5 fruit fly cellular contexts compared by ENCODE assay signal in the genomic region with DNA sequence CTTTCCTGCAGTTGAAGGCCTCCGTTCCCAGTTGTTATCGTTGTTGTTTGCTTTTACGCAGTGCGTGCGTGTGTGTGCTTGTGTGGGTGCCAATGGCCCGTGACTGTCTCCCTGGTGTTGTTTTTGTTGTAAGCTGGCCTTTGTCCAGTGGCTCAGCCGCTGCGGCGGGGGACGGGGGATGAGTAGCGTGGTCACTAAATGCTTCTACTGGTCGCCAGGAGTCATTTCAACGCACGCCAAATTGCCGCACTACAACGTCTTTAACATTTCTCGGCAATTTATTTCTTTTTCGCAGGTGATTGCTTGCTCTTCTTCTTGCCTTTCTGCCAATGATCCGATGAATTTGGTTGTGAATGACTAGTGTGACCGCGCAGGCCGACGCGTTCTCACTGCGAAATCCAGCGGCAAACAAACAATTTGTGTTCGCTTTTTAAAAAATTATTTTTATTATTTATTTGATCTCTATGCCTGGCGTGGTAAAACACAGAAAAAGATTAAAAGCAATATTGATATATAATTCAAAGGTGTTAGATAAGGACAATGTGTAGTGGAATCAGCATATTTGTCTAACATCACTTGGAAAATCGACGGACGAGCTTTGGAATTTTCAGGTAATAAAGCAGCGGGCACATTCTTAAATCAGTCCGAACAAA.
TF ChIP-seq lines count a peak whose summit lies in the region.

A gene (minus strand): TSS at position 450 of the 653 bp plus-strand sequence.
A gene (plus strand): TSS at position 608 of the 653 bp plus-strand sequence.

- peak; percentile 23 for TF ChIP-seq CTCF in whole organism, embryonic (GFP tag; optimal IDR thresholded peaks at IDR 0.05; lab: Kevin White, UChicago)

TF ChIP-seq in whole organism, adult, 20 proteins besides CTCF, POLR2A, EP300 and RAD21 (continues in another document):
- TF ChIP-seq Clk (GFP tag; optimal IDR thresholded peaks at IDR 0.05; lab: Kevin White, UChicago) (peak; percentile 52), CG12768 (GFP tag; optimal IDR thresholded peaks at IDR 0.05; lab: Kevin White, UChicago) (peak; percentile 68), pad (GFP tag; optimal IDR thresholded peaks at IDR 0.05; lab: Kevin White, UChicago) (peak; percentile 55), CG1620 (GFP tag; optimal IDR thresholded peaks at IDR 0.05; lab: Kevin White, UChicago) (peak; percentile 86), Crg-1 (GFP tag; optimal IDR thresholded peaks at IDR 0.05; lab: Kevin White, UChicago) (peak; percentile 51), tj (GFP tag; optimal IDR thresholded peaks at IDR 0.05; lab: Kevin White, UChicago) (peak; percentile 47), CG14711 (tag; optimal IDR thresholded peaks at IDR 0.05; lab: Kevin White, UChicago) (peak; percentile 75), CG7045 (GFP tag; optimal IDR thresholded peaks at IDR 0.05; lab: Kevin White, UChicago) (peak; percentile 79), toe (GFP tag; optimal IDR thresholded peaks at IDR 0.05; lab: Kevin White, UChicago) (peak; percentile 91), CG7101 (tag; optimal IDR thresholded peaks at IDR 0.05; lab: Kevin White, UChicago) (peak; percentile 83), Mnt (GFP tag; optimal IDR thresholded peaks at IDR 0.05; lab: Kevin White, UChicago) (peak; percentile 61), kay (GFP tag; lab: Kevin White, UChicago; ENCODE audit: borderline replicate concordance) (no peak), CG11617 (GFP tag; optimal IDR thresholded peaks at IDR 0.05; lab: Kevin White, UChicago) (peak; percentile 71), ovo (GFP tag; optimal IDR thresholded peaks at IDR 0.05; lab: Kevin White, UChicago) (peak; percentile 72), Hr96 (GFP tag; optimal IDR thresholded peaks at IDR 0.05; lab: Kevin White, UChicago) (peak; percentile 81), bab1 (GFP tag; optimal IDR thresholded peaks at IDR 0.05; lab: Kevin White, UChicago) (peak; percentile 82)

TF ChIP-seq in whole organism, embryonic, 481 proteins besides CTCF, POLR2A, EP300 and RAD21 (continues in another document):
- TF ChIP-seq p53 (GFP tag; optimal IDR thresholded peaks at IDR 0.05; lab: Kevin White, UChicago): peak; percentile 36
- peak; percentile 93 for TF ChIP-seq CG18764 (GFP tag; optimal IDR thresholded peaks at IDR 0.05; lab: Kevin White, UChicago)
- TF ChIP-seq ems (GFP tag; optimal IDR thresholded peaks at IDR 0.05; lab: Kevin White, UChicago): peak; percentile 90
- TF ChIP-seq CG5245 (GFP tag; optimal IDR thresholded peaks at IDR 0.05; lab: Kevin White, UChicago): peak; percentile 87
- peak; percentile 26 for TF ChIP-seq eyg (GFP tag; optimal IDR thresholded peaks at IDR 0.05; lab: Kevin White, UChicago)
- TF ChIP-seq sens-2 (GFP tag; IDR thresholded peaks at IDR 0.05; lab: Robert Waterston, UW): peak; percentile 86
- no peak for TF ChIP-seq CG15479 (GFP tag; optimal IDR thresholded peaks at IDR 0.05; lab: Kevin White, UChicago)
- TF ChIP-seq corto (GFP tag; optimal IDR thresholded peaks at IDR 0.05; lab: Kevin White, UChicago): peak; percentile 65
- TF ChIP-seq odd (GFP tag; optimal IDR thresholded peaks at IDR 0.05; lab: Kevin White, UChicago): peak; percentile 1
- peak; percentile 79; the same call in 1 of the 2 replicates for TF ChIP-seq cas (GFP tag; IDR thresholded peaks at IDR 0.05; lab: Robert Waterston, UW)
- TF ChIP-seq Dad (GFP tag; optimal IDR thresholded peaks at IDR 0.05; lab: Kevin White, UChicago): peak; percentile 70
- TF ChIP-seq CG11504 (tag; optimal IDR thresholded peaks at IDR 0.05; lab: Kevin White, UChicago): peak; percentile 90
- peak; percentile 97 for TF ChIP-seq Gug (GFP tag; IDR thresholded peaks at IDR 0.05; lab: Robert Waterston, UW)
- no peak for TF ChIP-seq CG6813 (GFP tag; optimal IDR thresholded peaks at IDR 0.05; lab: Kevin White, UChicago)
- peak; percentile 7 for TF ChIP-seq pros (GFP tag; optimal IDR thresholded peaks at IDR 0.05; lab: Kevin White, UChicago)
- peak; percentile 84 for TF ChIP-seq CG10267 (tag; optimal IDR thresholded peaks at IDR 0.05; lab: Kevin White, UChicago)

TF ChIP-seq in whole organism, prepupa, 60 proteins besides CTCF, POLR2A, EP300 and RAD21 (continues in another document):
- peak; percentile 91 for TF ChIP-seq Hr39 (GFP tag; optimal IDR thresholded peaks at IDR 0.05; lab: Kevin White, UChicago)
- peak; percentile 48 for TF ChIP-seq spab (GFP tag; optimal IDR thresholded peaks at IDR 0.05; lab: Kevin White, UChicago)
- TF ChIP-seq CG6792 (GFP tag; optimal IDR thresholded peaks at IDR 0.05; lab: Kevin White, UChicago): peak; percentile 62
- TF ChIP-seq CG34406 (GFP tag; optimal IDR thresholded peaks at IDR 0.05; lab: Kevin White, UChicago): peak; percentile 70
- peak; percentile 88 for TF ChIP-seq acj6 (GFP tag; optimal IDR thresholded peaks at IDR 0.05; lab: Kevin White, UChicago)
- peak; percentile 79 for TF ChIP-seq esn (GFP tag; optimal IDR thresholded peaks at IDR 0.05; lab: Kevin White, UChicago)
- TF ChIP-seq CG15336 (GFP tag; IDR thresholded peaks at IDR 0.05; lab: Robert Waterston, UW): peak; percentile 61; the same call in 1 of the 2 replicates
- peak; percentile 95 for TF ChIP-seq eg (GFP tag; IDR thresholded peaks at IDR 0.05; lab: Robert Waterston, UW)
- peak; percentile 61 to 70 for TF ChIP-seq salr (GFP tag; optimal IDR thresholded peaks at IDR 0.05; lab: Kevin White, UChicago)
- TF ChIP-seq CG32006 (GFP tag; optimal IDR thresholded peaks at IDR 0.05; lab: Kevin White, UChicago): peak; percentile 90
- TF ChIP-seq topi (GFP tag; optimal IDR thresholded peaks at IDR 0.05; lab: Kevin White, UChicago): peak; percentile 79
- TF ChIP-seq CG11294 (GFP tag; IDR thresholded peaks at IDR 0.05; lab: Robert Waterston, UW): peak; percentile 90
- peak; percentile 87 for TF ChIP-seq CG4318 (GFP tag; optimal IDR thresholded peaks at IDR 0.05; lab: Kevin White, UChicago)
- TF ChIP-seq Eip78C (GFP tag; lab: Kevin White, UChicago): peak; percentile 93
- peak; percentile 90 for TF ChIP-seq CG3032 (tag; optimal IDR thresholded peaks at IDR 0.05; lab: Kevin White, UChicago)
- peak; percentile 49 for TF ChIP-seq CG9139 (GFP tag; optimal IDR thresholded peaks at IDR 0.05; lab: Kevin White, UChicago)
- TF ChIP-seq dac (GFP tag; optimal IDR thresholded peaks at IDR 0.05; lab: Kevin White, UChicago): peak; percentile 85

TF ChIP-seq in whole organism, pupa, 21 proteins besides CTCF, POLR2A, EP300 and RAD21 (continues in another document):
- TF ChIP-seq D1 (tag; optimal IDR thresholded peaks at IDR 0.05; lab: Kevin White, UChicago): no peak
- peak; percentile 71 for TF ChIP-seq Snoo (tag; optimal IDR thresholded peaks at IDR 0.05; lab: Kevin White, UChicago)
- peak; percentile 14 for TF ChIP-seq gl (tag; optimal IDR thresholded peaks at IDR 0.05; lab: Kevin White, UChicago)
- peak; percentile 91 for TF ChIP-seq CG4496 (GFP tag; IDR thresholded peaks at IDR 0.05; lab: Robert Waterston, UW)
- peak; percentile 89 for TF ChIP-seq rn (GFP tag; IDR thresholded peaks at IDR 0.05; lab: Robert Waterston, UW)
- TF ChIP-seq CG14655 (GFP tag; optimal IDR thresholded peaks at IDR 0.05; lab: Kevin White, UChicago): peak; percentile 84
- TF ChIP-seq CG10348 (GFP tag; IDR thresholded peaks at IDR 0.05; lab: Robert Waterston, UW): peak; percentile 96
- TF ChIP-seq fd96Ca (GFP tag; IDR thresholded peaks at IDR 0.05; lab: Robert Waterston, UW): peak; percentile 92
- peak; percentile 89 for TF ChIP-seq CG32121 (GFP tag; IDR thresholded peaks at IDR 0.05; lab: Robert Waterston, UW)
- peak; percentile 83 for TF ChIP-seq CG9948 (tag; optimal IDR thresholded peaks at IDR 0.05; lab: Kevin White, UChicago)
- no peak for TF ChIP-seq CG13204 (GFP tag; optimal IDR thresholded peaks at IDR 0.05; lab: Kevin White, UChicago)
- peak; percentile 87 for TF ChIP-seq EcR (GFP tag; optimal IDR thresholded peaks at IDR 0.05; lab: Kevin White, UChicago)
- TF ChIP-seq CG34367 (tag; optimal IDR thresholded peaks at IDR 0.05; lab: Kevin White, UChicago): peak; percentile 76
- peak; percentile 77 for TF ChIP-seq CG8301 (tag; optimal IDR thresholded peaks at IDR 0.05; lab: Kevin White, UChicago)
- TF ChIP-seq Pif1A (GFP tag; optimal IDR thresholded peaks at IDR 0.05; lab: Kevin White, UChicago): peak; percentile 83
- peak; percentile 83 for TF ChIP-seq CG15710 (tag; optimal IDR thresholded peaks at IDR 0.05; lab: Kevin White, UChicago)
- TF ChIP-seq CG17806 (tag; optimal IDR thresholded peaks at IDR 0.05; lab: Kevin White, UChicago): peak; percentile 84
- TF ChIP-seq CG12605 (GFP tag; IDR thresholded peaks at IDR 0.05; lab: Robert Waterston, UW): peak; percentile 80
- peak; percentile 69 for TF ChIP-seq Pif1B (GFP tag; optimal IDR thresholded peaks at IDR 0.05; lab: Kevin White, UChicago)

TF ChIP-seq in whole organism, wandering third instar larva, 38 proteins besides CTCF, POLR2A, EP300 and RAD21 (continues in another document):
- TF ChIP-seq dmrt93B (GFP tag; optimal IDR thresholded peaks at IDR 0.05; lab: Kevin White, UChicago) (peak; percentile 83), Jra (GFP tag; optimal IDR thresholded peaks at IDR 0.05; lab: Kevin White, UChicago) (peak; percentile 39), Abd-B (GFP tag; optimal IDR thresholded peaks at IDR 0.05; lab: Kevin White, UChicago) (no peak), Myc (optimal IDR thresholded peaks at IDR 0.05; lab: Kevin White, UChicago) (no peak), Hnf4 (GFP tag; optimal IDR thresholded peaks at IDR 0.05; lab: Kevin White, UChicago) (peak; percentile 77), CrebA (GFP tag; optimal IDR thresholded peaks at IDR 0.05; lab: Kevin White, UChicago; ENCODE audit: borderline replicate concordance) (no peak), br (GFP tag; optimal IDR thresholded peaks at IDR 0.05; lab: Kevin White, UChicago) (peak; percentile 60), rgr (GFP tag; optimal IDR thresholded peaks at IDR 0.05; lab: Kevin White, UChicago) (peak; percentile 82), Hr83 (GFP tag; optimal IDR thresholded peaks at IDR 0.05; lab: Kevin White, UChicago; ENCODE audit: poor library complexity, severe bottlenecking) (no peak), Sp1 (GFP tag; optimal IDR thresholded peaks at IDR 0.05; lab: Kevin White, UChicago) (peak; percentile 66), CG9705 (GFP tag; optimal IDR thresholded peaks at IDR 0.05; lab: Kevin White, UChicago) (peak; percentile 57), CG32264 (GFP tag; optimal IDR thresholded peaks at IDR 0.05; lab: Kevin White, UChicago) (peak; percentile 51), woc (GFP tag; optimal IDR thresholded peaks at IDR 0.05; lab: Kevin White, UChicago) (peak; percentile 61), pan (optimal IDR thresholded peaks at IDR 0.05; lab: Kevin White, UChicago) (no peak), ey (GFP tag; optimal IDR thresholded peaks at IDR 0.05; lab: Kevin White, UChicago) (peak; percentile 74), OdsH (GFP tag; optimal IDR thresholded peaks at IDR 0.05; lab: Kevin White, UChicago) (peak; percentile 42), dsf (GFP tag; optimal IDR thresholded peaks at IDR 0.05; lab: Kevin White, UChicago; ENCODE audit: borderline replicate concordance) (peak; percentile 60), GATAd (GFP tag; optimal IDR thresholded peaks at IDR 0.05; lab: Kevin White, UChicago) (peak; percentile 36), brk (GFP tag; optimal IDR thresholded peaks at IDR 0.05; lab: Kevin White, UChicago) (no peak), sv (GFP tag; optimal IDR thresholded peaks at IDR 0.05; lab: Kevin White, UChicago) (peak; percentile 57), Mio (GFP tag; optimal IDR thresholded peaks at IDR 0.05; lab: Kevin White, UChicago) (no peak)
